Worm (Caenorhabditis elegans) whole organism, L3 larva: ENCODE results near the gene F53B3.6.

Experiments
- ceh-9 ChIP-seq: sonication (generic microtip); optimal IDR thresholded peaks from 2 replicates; lab custom pipeline; 2018; ENCODE audit warnings: missing biosample characterization, missing genetic modification characterization
- fos-1 ChIP-seq: fragments of 150-350 bp; optimal IDR thresholded peaks from 2 replicates; lab custom pipeline; 2014; ENCODE audit warnings: missing biosample characterization, missing genetic modification characterization
- jun-1 ChIP-seq: fragments of 150-350 bp; optimal IDR thresholded peaks from 2 replicates; lab custom pipeline; 2014; ENCODE audit warnings: missing biosample characterization, missing genetic modification reagents, missing genetic modification characterization
- lin-15B ChIP-seq: fragments of 150-350 bp; optimal IDR thresholded peaks from 2 replicates; lab custom pipeline; 2014; ENCODE audit warnings: missing biosample characterization, missing genetic modification characterization
- lin-39 ChIP-seq: fragments of 150-350 bp; optimal IDR thresholded peaks from 2 replicates; lab custom pipeline; 2018; ENCODE audit warnings: missing biosample characterization, missing genetic modification reagents, missing genetic modification characterization
- nfya-1 ChIP-seq: sonication (generic microtip); optimal IDR thresholded peaks from 2 replicates; lab custom pipeline; 2017; ENCODE audit warnings: missing genetic modification characterization, mild to moderate bottlenecking, missing compliant biosample characterization, antibody characterized with exemption, moderate library complexity; ENCODE audit not compliant: insufficient read depth
- nhr-12 ChIP-seq: fragments of 150-350 bp; optimal IDR thresholded peaks from 2 replicates; lab custom pipeline; 2014; ENCODE audit warnings: missing biosample characterization, missing genetic modification characterization
- sea-2 ChIP-seq: fragments of 150-350 bp; sonication (generic microtip); optimal IDR thresholded peaks from 4 replicates; lab custom pipeline; 2014; ENCODE audit warnings: missing biosample characterization, missing genetic modification reagents, missing genetic modification characterization
- ztf-11 ChIP-seq: fragments of 150-350 bp; optimal IDR thresholded peaks from 2 replicates; lab custom pipeline; 2014; ENCODE audit warnings: missing biosample characterization, missing genetic modification characterization

Gene F53B3.6

ce11 chrX:2909227-2909626, 45.2 kb downstream of the F53B3.6 start, which contains the start of gene nmy-1:
Gene nmy-1 (plus strand): TSS chrX:2909527.
- TF ChIP-seq ceh-9 (tag; lab: Kevin White, UChicago) (no peak), lin-15B (no peak), nfya-1 (no peak), nhr-12 (no peak), sea-2 (GFP tag; lab: Kevin White, UChicago) (no peak), fos-1 (tag; lab: Kevin White, UChicago) (no peak), lin-39 (tag; lab: Kevin White, UChicago) (no peak)
- TF ChIP-seq, all 47 proteins: peak for 0

ce11 chrX:2912689-2913088, 48.7 kb downstream of the F53B3.6 start:
- no peak for TF ChIP-seq ztf-11
- TF ChIP-seq jun-1 (tag; lab: Kevin White, UChicago): no peak
